Fruit fly (Drosophila melanogaster) whole organism, embryonic: ENCODE measurements around the gene GlnRS.

ENCODE experiments used
- Atf6 ChIP-seq: fragments of 200-800 bp; sonication (Bioruptor generic); IDR thresholded peaks from 2 replicates; pipeline ENCODE4 v1.3.6; 2022; ENCODE audit warnings: missing biosample characterization, missing genetic modification characterization
- CG10209 ChIP-seq: fragments of 200-800 bp; sonication (Bioruptor generic); optimal IDR thresholded peaks from 3 replicates; lab custom pipeline; 2017; ENCODE audit warnings: missing biosample characterization, mild to moderate bottlenecking, missing genetic modification characterization, missing genetic modification reagents
- CG1024 ChIP-seq: fragments of 200-800 bp; sonication (Bioruptor generic); IDR thresholded peaks from 2 replicates; pipeline ENCODE4 v1.3.6; 2022; ENCODE audit warnings: missing biosample characterization, missing genetic modification characterization
- CG10543 ChIP-seq: fragments of 200-800 bp; sonication (Bioruptor generic); optimal IDR thresholded peaks from 3 replicates; lab custom pipeline; 2017; ENCODE audit warnings: missing biosample characterization, mild to moderate bottlenecking, missing genetic modification characterization, moderate library complexity
- CG11695 ChIP-seq: fragments of 200-800 bp; sonication (Bioruptor generic); IDR thresholded peaks from 3 replicates; pipeline ENCODE4 v1.3.6; 2022; ENCODE audit warnings: missing biosample characterization, missing genetic modification characterization
- CG11696 ChIP-seq: fragments of 200-800 bp; sonication (Bioruptor generic); IDR thresholded peaks from 2 replicates; pipeline ENCODE4 v1.3.6; 2022; ENCODE audit warnings: missing biosample characterization, missing genetic modification characterization
- CG12769 ChIP-seq: fragments of 200-800 bp; sonication (Bioruptor generic); optimal IDR thresholded peaks from 2 replicates; lab custom pipeline; 2019; ENCODE audit warnings: missing biosample characterization, mild to moderate bottlenecking, missing genetic modification characterization, moderate library complexity
- CG13894 ChIP-seq: fragments of 200-800 bp; sonication (Bioruptor generic); optimal IDR thresholded peaks from 3 replicates; lab custom pipeline; 2018; ENCODE audit warnings: missing biosample characterization, mild to moderate bottlenecking, missing genetic modification characterization, moderate library complexity
- CG15269 ChIP-seq: fragments of 200-800 bp; sonication (Bioruptor generic); optimal IDR thresholded peaks from 2 replicates; lab custom pipeline; 2018; ENCODE audit warnings: missing biosample characterization, mild to moderate bottlenecking, missing genetic modification characterization, moderate library complexity
- CG15696 ChIP-seq: fragments of 200-800 bp; sonication (Bioruptor generic); optimal IDR thresholded peaks from 2 replicates; lab custom pipeline; 2019; ENCODE audit warnings: missing biosample characterization, mild to moderate bottlenecking, missing genetic modification characterization, moderate library complexity
- CG16779 ChIP-seq: fragments of 200-800 bp; sonication (Bioruptor generic); IDR thresholded peaks from 2 replicates; pipeline ENCODE4 v1.3.6; 2022; ENCODE audit warnings: missing biosample characterization, missing genetic modification characterization
- CG17385 ChIP-seq: fragments of 200-800 bp; sonication (Bioruptor generic); optimal IDR thresholded peaks from 3 replicates; lab custom pipeline; 2018; ENCODE audit warnings: missing biosample characterization, mild to moderate bottlenecking, missing genetic modification characterization
- CG18599 ChIP-seq: fragments of 200-800 bp; sonication (Bioruptor generic); optimal IDR thresholded peaks from 3 replicates; lab custom pipeline; 2017; ENCODE audit warnings: missing biosample characterization, missing genetic modification characterization, mild to moderate bottlenecking, moderate library complexity, missing genetic modification reagents
- CG2875 ChIP-seq: fragments of 200-800 bp; sonication (Bioruptor generic); optimal IDR thresholded peaks from 2 replicates; lab custom pipeline; 2017; ENCODE audit warnings: missing biosample characterization, mild to moderate bottlenecking, missing genetic modification characterization, missing genetic modification reagents
- CG31441 ChIP-seq: fragments of 200-800 bp; sonication (Bioruptor generic); IDR thresholded peaks from 2 replicates; pipeline ENCODE4 v1.3.6; 2022; ENCODE audit warnings: missing biosample characterization, missing genetic modification characterization
- CG3163 ChIP-seq: fragments of 200-800 bp; sonication (Bioruptor generic); optimal IDR thresholded peaks from 3 replicates; lab custom pipeline; 2016; ENCODE audit warnings: missing biosample characterization, missing genetic modification characterization
- CG34422 ChIP-seq: fragments of 200-800 bp; sonication (Bioruptor generic); IDR thresholded peaks from 3 replicates; pipeline ENCODE4 v1.3.6; 2022; ENCODE audit warnings: missing biosample characterization, missing genetic modification characterization
- CG8290 ChIP-seq, 3 experiments: fragments of 200-800 bp; sonication (Bioruptor generic); optimal IDR thresholded peaks; 2 replicates each; lab custom pipeline; 2016 to 2019; ENCODE audit warnings: missing biosample characterization in 3 of 3, missing genetic modification characterization in 3 of 3, mild to moderate bottlenecking in 2 of 3, moderate library complexity in 1 of 3
- Dbx ChIP-seq: fragments of 200-800 bp; sonication (Bioruptor generic); IDR thresholded peaks from 3 replicates; pipeline ENCODE4 v1.3.6; 2022; ENCODE audit warnings: missing biosample characterization, missing genetic modification characterization
- Drgx ChIP-seq: fragments of 200-800 bp; sonication (Bioruptor generic); IDR thresholded peaks from 2 replicates; pipeline ENCODE4 v1.3.6; 2022; ENCODE audit warnings: missing biosample characterization, missing genetic modification characterization
- Ets65A ChIP-seq: fragments of 200-800 bp; sonication (Bioruptor generic); peaks from one replicate; lab custom pipeline; 2016; ENCODE audit warnings: missing biosample characterization, missing genetic modification characterization
- GATAe ChIP-seq: fragments of 200-800 bp; sonication (Bioruptor generic); conservative IDR thresholded peaks from 2 replicates; pipeline ENCODE4 v1.3.6; 2022; ENCODE audit warnings: missing biosample characterization, missing genetic modification characterization
- Jarid2 ChIP-seq: fragments of 200-800 bp; sonication (Bioruptor generic); optimal IDR thresholded peaks from 3 replicates; lab custom pipeline; 2017; ENCODE audit warnings: mild to moderate bottlenecking, missing biosample characterization, missing genetic modification reagents, missing genetic modification characterization
- Poxn ChIP-seq: fragments of 200-800 bp; sonication (Bioruptor generic); IDR thresholded peaks from 2 replicates; pipeline ENCODE4 v1.3.6; 2022; ENCODE audit warnings: missing biosample characterization, missing genetic modification characterization
- Rfx ChIP-seq: fragments of 200-800 bp; sonication (Bioruptor generic); IDR thresholded peaks from 2 replicates; pipeline ENCODE4 v1.3.6; 2022; ENCODE audit warnings: missing biosample characterization, missing genetic modification characterization
- Trl ChIP-seq, 3 experiments: fragments of >200 bp in 2 of 3; fragments of 200-800 bp in 1 of 3; sonication (Bioruptor generic) in 1 of 3; optimal IDR thresholded peaks; 2 replicates in 1 of 3; 3 replicates in 2 of 3; lab custom pipeline; 2016 to 2017; ENCODE audit warnings: missing biosample characterization in 1 of 3, missing genetic modification characterization in 1 of 3
- al ChIP-seq: fragments of 200-800 bp; sonication (Bioruptor generic); IDR thresholded peaks from 2 replicates; pipeline ENCODE4 v1.3.6; 2022; ENCODE audit warnings: missing biosample characterization, missing genetic modification characterization
- bab2 ChIP-seq: fragments of 200-800 bp; sonication (Bioruptor generic); optimal IDR thresholded peaks from 2 replicates; lab custom pipeline; 2016; ENCODE audit warnings: missing biosample characterization, missing genetic modification characterization
- chinmo ChIP-seq: fragments of 200-800 bp; sonication (Bioruptor generic); IDR thresholded peaks from 4 replicates; pipeline ENCODE4 v1.3.6; 2022; ENCODE audit warnings: missing biosample characterization, missing genetic modification characterization; ENCODE audit not compliant: partially characterized antibody
- ci ChIP-seq: fragments of 200-800 bp; sonication (Bioruptor generic); IDR thresholded peaks from 3 replicates; pipeline ENCODE4 v1.3.6; 2022; ENCODE audit warnings: missing biosample characterization, missing genetic modification characterization
- da ChIP-seq: fragments of 200-800 bp; sonication (Bioruptor generic); optimal IDR thresholded peaks from 2 replicates; lab custom pipeline; 2016; ENCODE audit warnings: missing biosample characterization, missing genetic modification characterization
- dmrt99B ChIP-seq: fragments of 200-800 bp; sonication (Bioruptor generic); optimal IDR thresholded peaks from 2 replicates; lab custom pipeline; 2018; ENCODE audit warnings: missing biosample characterization, mild to moderate bottlenecking, missing genetic modification characterization, moderate library complexity
- exex ChIP-seq: fragments of 200-800 bp; sonication (Bioruptor generic); optimal IDR thresholded peaks from 4 replicates; lab custom pipeline; 2018; ENCODE audit warnings: missing biosample characterization, mild to moderate bottlenecking, missing genetic modification characterization, moderate library complexity
- grn ChIP-seq: fragments of 200-800 bp; sonication (Bioruptor generic); optimal IDR thresholded peaks from 3 replicates; lab custom pipeline; 2017; ENCODE audit warnings: missing biosample characterization, missing genetic modification characterization
- hkb ChIP-seq, 2 experiments: fragments of 200-800 bp in 1 of 2; fragments of >200 bp in 1 of 2; sonication (Bioruptor generic) in 1 of 2; IDR thresholded peaks in 1 of 2; optimal IDR thresholded peaks in 1 of 2; 2 replicates each; pipeline versions ENCODE4 v1.3.6 to Lab custom; 2017 to 2022; ENCODE audit warnings: missing biosample characterization in 1 of 2, missing genetic modification characterization in 1 of 2
- lbe ChIP-seq: fragments of 200-800 bp; sonication (Bioruptor generic); optimal IDR thresholded peaks from 2 replicates; lab custom pipeline; 2016; ENCODE audit warnings: missing biosample characterization, mild to moderate bottlenecking, missing genetic modification characterization
- sr ChIP-seq: fragments of 200-800 bp; sonication (Bioruptor generic); IDR thresholded peaks from 3 replicates; pipeline ENCODE4 v1.3.6; 2022; ENCODE audit warnings: missing biosample characterization, missing genetic modification characterization
- sug ChIP-seq: fragments of 200-800 bp; optimal IDR thresholded peaks from 2 replicates; lab custom pipeline; 2019; ENCODE audit warnings: missing biosample characterization, mild to moderate bottlenecking, missing genetic modification characterization, moderate library complexity
- vnd ChIP-seq: fragments of 200-800 bp; sonication (Bioruptor generic); IDR thresholded peaks from 3 replicates; pipeline ENCODE4 v1.3.6; 2022; ENCODE audit warnings: missing biosample characterization, missing genetic modification characterization; ENCODE audit not compliant: partially characterized antibody

The GlnRS gene

DNA sequence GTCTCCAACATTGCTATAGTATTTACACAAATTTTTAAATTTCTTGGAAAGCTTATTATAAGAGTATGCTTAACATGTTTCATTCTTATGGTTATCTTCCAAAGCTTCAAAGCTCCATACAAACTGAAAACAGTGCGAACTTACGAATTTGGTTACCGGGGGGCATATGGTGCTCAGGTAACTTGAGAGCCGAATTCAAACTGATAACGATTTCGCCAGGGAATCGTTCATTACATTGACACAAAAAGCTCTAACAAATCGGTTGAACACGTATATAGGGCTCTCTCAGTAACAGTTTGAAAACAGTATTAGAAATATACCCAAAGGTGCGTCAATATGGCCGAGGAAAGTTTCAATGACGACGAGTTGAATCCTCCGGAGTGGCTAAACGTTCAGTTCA, 35.1 kb upstream of the GlnRS start, which contains the start of gene CG13659:
TSS of gene CG13659 (plus strand) at position 317 of the 400 bp plus-strand sequence.
- TF ChIP-seq vnd (GFP tag; lab: Robert Waterston, UW) (no peak), da (GFP tag; lab: Kevin White, UChicago) (no peak), chinmo (GFP tag; lab: Robert Waterston, UW) (peak; percentile 57; the same call in 1 of the 4 replicates), sug (tag; lab: Kevin White, UChicago) (peak; percentile 97), CG17385 (GFP tag; lab: Kevin White, UChicago) (no peak), CG13894 (peak; percentile 30), exex (tag; lab: Kevin White, UChicago) (peak; percentile 23), Dbx (GFP tag; lab: Robert Waterston, UW) (0 out of 3 replicates have a peak, but pooled peaks have one; percentile 28), CG15269 (peak; percentile 41), Atf6 (no peak), Trl (optimal IDR thresholded peaks at IDR 0.05; lab: Kevin White, UChicago) (peak in 1 of 2 experiments; percentile 19), Trl (GFP tag; optimal IDR thresholded peaks at IDR 0.05; lab: Kevin White, UChicago) (no peak), hkb (optimal IDR thresholded peaks at IDR 0.05; lab: Kevin White, UChicago) (no peak), hkb (GFP tag; IDR thresholded peaks at IDR 0.05; lab: Robert Waterston, UW) (peak; percentile 10; the same call in 1 of the 2 replicates), CG12769 (tag; lab: Kevin White, UChicago) (peak; percentile 61), CG15696 (tag; lab: Kevin White, UChicago) (no peak), CG8290 (GFP tag; optimal IDR thresholded peaks at IDR 0.05; lab: Kevin White, UChicago) (no peak), CG8290 (tag; optimal IDR thresholded peaks at IDR 0.05; lab: Kevin White, UChicago) (peak in 1 of 2 experiments; percentile 4)

- TF ChIP-seq CG2875 (GFP tag; lab: Kevin White, UChicago), result no peak
- TF ChIP-seq Ets65A (GFP tag; lab: Kevin White, UChicago), result no peak
- TF ChIP-seq Poxn (GFP tag; lab: Robert Waterston, UW), result no peak
- TF ChIP-seq CG16779 (GFP tag; lab: Robert Waterston, UW), result no peak
- peak; percentile 46 for TF ChIP-seq exex (tag; lab: Kevin White, UChicago)
Measured at dm6 chr3R:25299507-25299964, 34.0 kb upstream of the GlnRS start, which contains the start of gene CG31288. Gene CG31288 (minus strand): TSS chr3R:25299557.

DNA sequence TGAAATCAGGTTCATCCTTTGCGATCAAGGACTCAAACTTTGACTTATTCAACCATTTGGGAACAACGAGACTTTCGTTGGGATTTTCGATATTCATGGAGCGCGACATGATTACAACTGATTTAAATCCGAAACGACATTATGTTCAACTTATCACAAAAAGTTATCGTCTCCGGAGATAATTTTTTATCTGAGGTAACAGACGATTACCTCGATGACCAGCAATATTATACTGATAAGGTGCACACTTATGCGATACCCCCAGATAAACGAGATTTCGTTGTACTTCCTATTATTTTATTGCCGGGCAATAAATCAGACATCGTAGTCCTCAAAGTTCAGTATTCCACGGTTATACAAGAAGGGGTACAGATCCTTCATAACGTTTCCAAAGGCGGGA, 32.2 kb upstream of the GlnRS start, which contains the start of gene CG31097:
TSS of gene CG31097 (minus strand) at position 101 of the 400 bp plus-strand sequence.
- TF ChIP-seq al (GFP tag; lab: Robert Waterston, UW), result no peak
- peak; percentile 4 for TF ChIP-seq exex (tag; lab: Kevin White, UChicago)
- TF ChIP-seq, all 482 proteins: peak for 1

DNA sequence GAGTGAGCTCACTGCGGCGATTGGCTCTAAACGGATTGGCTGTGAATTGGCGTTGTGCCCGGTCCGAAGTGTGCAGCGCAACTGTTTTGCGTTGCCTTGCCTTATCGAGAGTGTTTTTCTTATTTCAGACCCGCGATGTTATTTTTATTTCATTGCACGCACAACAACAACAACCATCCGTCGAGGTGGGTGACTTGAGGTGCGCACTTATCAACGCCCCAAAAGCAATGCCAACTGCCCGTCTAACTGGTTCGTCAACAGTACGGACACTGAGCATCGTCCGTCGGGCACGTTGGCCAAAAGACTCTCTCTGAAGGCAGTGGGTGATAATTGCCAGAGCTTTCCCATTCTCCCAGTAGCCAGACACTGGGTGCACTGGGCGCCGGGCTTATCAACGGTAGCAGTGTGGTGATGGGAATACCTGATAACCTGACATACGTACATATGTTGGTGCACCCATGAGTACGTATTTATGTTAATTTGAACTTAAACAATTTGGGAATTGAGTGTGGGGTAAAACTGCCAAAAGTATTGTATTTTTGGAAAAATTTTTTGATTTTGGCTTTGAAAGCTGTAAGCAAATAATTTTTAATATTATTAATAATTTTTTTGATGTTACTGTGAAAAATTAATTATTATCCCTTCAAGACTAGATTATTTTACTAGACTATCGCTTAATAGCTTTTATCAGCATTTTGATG, 29.9 kb upstream of the GlnRS start, which contains the start of gene CG31102:
TSS of gene CG31102 (minus strand) at position 275 of the 701 bp plus-strand sequence.
- TF ChIP-seq GATAe (GFP tag; lab: Robert Waterston, UW) (0 out of 2 replicates have a peak, but pooled peaks have one; percentile 29), grn (GFP tag; lab: Kevin White, UChicago) (peak; percentile 74), ci (GFP tag; lab: Robert Waterston, UW) (0 out of 3 replicates have a peak, but pooled peaks have one; percentile 39), CG11695 (GFP tag; lab: Robert Waterston, UW) (no peak), CG18599 (GFP tag; lab: Kevin White, UChicago) (peak; percentile 13), CG12769 (tag; lab: Kevin White, UChicago) (peak; percentile 80), chinmo (GFP tag; lab: Robert Waterston, UW) (peak; percentile 85; the same call in 3 of the 4 replicates), exex (tag; lab: Kevin White, UChicago) (peak; percentile 78), dmrt99B (peak; percentile 1), CG10209 (no peak), CG3163 (GFP tag; lab: Kevin White, UChicago) (no peak), sug (tag; lab: Kevin White, UChicago) (peak; percentile 53), CG10543 (GFP tag; lab: Kevin White, UChicago) (peak; percentile 32), CG1024 (GFP tag; lab: Robert Waterston, UW) (no peak), Drgx (GFP tag; lab: Robert Waterston, UW) (0 out of 2 replicates have a peak, but pooled peaks have one; percentile 12), CG31441 (0 out of 2 replicates have a peak, but pooled peaks have one; percentile 36), Dbx (GFP tag; lab: Robert Waterston, UW) (0 out of 3 replicates have a peak, but pooled peaks have one; percentile 37), Ets65A (GFP tag; lab: Kevin White, UChicago) (peak; percentile 58), sr (no peak), lbe (GFP tag; lab: Kevin White, UChicago) (peak; percentile 24), CG11696 (GFP tag; lab: Robert Waterston, UW) (peak; percentile 53; the same call in 1 of the 2 replicates), Jarid2 (GFP tag; lab: Kevin White, UChicago) (peak; percentile 16), CG34422 (GFP tag; lab: Robert Waterston, UW) (0 out of 3 replicates have a peak, but pooled peaks have one; percentile 18), Rfx (GFP tag; lab: Robert Waterston, UW) (0 out of 2 replicates have a peak, but pooled peaks have one; percentile 12), bab2 (GFP tag; lab: Kevin White, UChicago) (no peak)
